Fruit fly (Drosophila melanogaster): ENCODE data around the gene CG5466.

CG5466 gene

dm6 chr3R:20588480-20588785 lies 29.2 kb upstream of the CG5466 start, which contains the start of gene Srp72 (continued):
- TF ChIP-seq CG10462 (GFP tag; optimal IDR thresholded peaks at IDR 0.05) (peak; percentile 17), CG8388 (GFP tag; optimal IDR thresholded peaks at IDR 0.05) (peak; percentile 42), CG11085 (GFP tag; IDR thresholded peaks at IDR 0.05) (no peak), CG14050 (GFP tag; IDR thresholded peaks at IDR 0.05) (no peak; the same call in 2 of the 3 replicates), ken (GFP tag; IDR thresholded peaks at IDR 0.05) (peak; percentile 62), CG6765 (GFP tag; optimal IDR thresholded peaks at IDR 0.05) (no peak), HHEX (GFP tag; optimal IDR thresholded peaks at IDR 0.05) (peak; percentile 22), CoRest (tag; optimal IDR thresholded peaks at IDR 0.05) (peak; percentile 42), CG17568 (GFP tag; optimal IDR thresholded peaks at IDR 0.05) (no peak), CG4424 (GFP tag; optimal IDR thresholded peaks at IDR 0.05) (peak; percentile 66), dmrt11E (tag; optimal IDR thresholded peaks at IDR 0.05) (peak; percentile 39), CG8924 (tag; optimal IDR thresholded peaks at IDR 0.05) (peak; percentile 43), Six4 (GFP tag; optimal IDR thresholded peaks at IDR 0.05) (peak; percentile 20), gem (tag; optimal IDR thresholded peaks at IDR 0.05) (peak; percentile 73), Vsx1 (GFP tag; optimal IDR thresholded peaks at IDR 0.05) (no peak), sna (GFP tag; IDR thresholded peaks at IDR 0.05; ENCODE audit: partially characterized antibody) (no peak; the same call in 1 of the 2 replicates), CG9932 (GFP tag; IDR thresholded peaks at IDR 0.05) (peak; percentile 64), ash1 (GFP tag; optimal IDR thresholded peaks at IDR 0.05) (no peak), CG6175 (GFP tag; IDR thresholded peaks at IDR 0.05) (no peak), CG12659 (GFP tag; optimal IDR thresholded peaks at IDR 0.05) (peak; percentile 54), amos (GFP tag; IDR thresholded peaks at IDR 0.05; ENCODE audit: partially characterized antibody) (no peak), Dek (tag; optimal IDR thresholded peaks at IDR 0.05) (peak; percentile 33), cwo (GFP tag; optimal IDR thresholded peaks at IDR 0.05) (peak; percentile 10), CG15073 (GFP tag; optimal IDR thresholded peaks at IDR 0.05) (no peak), slbo (GFP tag; IDR thresholded peaks at IDR 0.05) (peak; percentile 70), CG10959 (GFP tag; IDR thresholded peaks at IDR 0.05) (no peak), CG2875 (GFP tag; optimal IDR thresholded peaks at IDR 0.05) (peak; percentile 16), Ada2b (GFP tag; IDR thresholded peaks at IDR 0.05) (peak; percentile 38), ems (GFP tag; optimal IDR thresholded peaks at IDR 0.05) (no peak), CG2116 (GFP tag; optimal IDR thresholded peaks at IDR 0.05) (peak; percentile 18), CG6854 (GFP tag; optimal IDR thresholded peaks at IDR 0.05) (no peak), chn (GFP tag; optimal IDR thresholded peaks at IDR 0.05) (peak; percentile 45), CG12219 (GFP tag; optimal IDR thresholded peaks at IDR 0.05) (no peak), CG15011 (GFP tag; optimal IDR thresholded peaks at IDR 0.05) (peak; percentile 34), sens-2 (GFP tag; IDR thresholded peaks at IDR 0.05) (0 out of 2 replicates have a peak, but pooled peaks have one; percentile 9), fu2 (GFP tag; optimal IDR thresholded peaks at IDR 0.05) (no peak), fd96Cb (tag; optimal IDR thresholded peaks at IDR 0.05) (peak; percentile 52), Ptx1 (GFP tag; IDR thresholded peaks at IDR 0.05) (peak; percentile 42; the same call in 1 of the 2 replicates), Nf-YC (tag; optimal IDR thresholded peaks at IDR 0.05) (peak; percentile 41), CG7745 (tag; optimal IDR thresholded peaks at IDR 0.05) (peak; percentile 91), kay (GFP tag; optimal IDR thresholded peaks at IDR 0.05) (peak; percentile 10), org-1 (GFP tag; optimal IDR thresholded peaks at IDR 0.05) (no peak), CG11247 (GFP tag; IDR thresholded peaks at IDR 0.05) (peak; percentile 43; the same call in 1 of the 2 replicates), CG12155 (GFP tag; optimal IDR thresholded peaks at IDR 0.05) (peak; percentile 51), seq (GFP tag; IDR thresholded peaks at IDR 0.05) (peak; percentile 38; the same call in 1 of the 2 replicates), gsb-n (tag; optimal IDR thresholded peaks at IDR 0.05) (peak; percentile 51), hb (GFP tag; IDR thresholded peaks at IDR 0.05; ENCODE audit: partially characterized antibody) (no peak), CG15514 (GFP tag; optimal IDR thresholded peaks at IDR 0.05) (peak; percentile 52), CG15601 (tag; optimal IDR thresholded peaks at IDR 0.05) (peak; percentile 13), CG18476 (GFP tag; optimal IDR thresholded peaks at IDR 0.05) (peak; percentile 65), CG31441 (GFP tag; IDR thresholded peaks at IDR 0.05) (0 out of 2 replicates have a peak, but pooled peaks have one; percentile 21)
